Worm (Caenorhabditis elegans): ENCODE results near the gene C49F8.3.
A peak's percentile ranks its signal among the peaks of the same experiment; 100 is the strongest.

C49F8.3 gene

DNA sequence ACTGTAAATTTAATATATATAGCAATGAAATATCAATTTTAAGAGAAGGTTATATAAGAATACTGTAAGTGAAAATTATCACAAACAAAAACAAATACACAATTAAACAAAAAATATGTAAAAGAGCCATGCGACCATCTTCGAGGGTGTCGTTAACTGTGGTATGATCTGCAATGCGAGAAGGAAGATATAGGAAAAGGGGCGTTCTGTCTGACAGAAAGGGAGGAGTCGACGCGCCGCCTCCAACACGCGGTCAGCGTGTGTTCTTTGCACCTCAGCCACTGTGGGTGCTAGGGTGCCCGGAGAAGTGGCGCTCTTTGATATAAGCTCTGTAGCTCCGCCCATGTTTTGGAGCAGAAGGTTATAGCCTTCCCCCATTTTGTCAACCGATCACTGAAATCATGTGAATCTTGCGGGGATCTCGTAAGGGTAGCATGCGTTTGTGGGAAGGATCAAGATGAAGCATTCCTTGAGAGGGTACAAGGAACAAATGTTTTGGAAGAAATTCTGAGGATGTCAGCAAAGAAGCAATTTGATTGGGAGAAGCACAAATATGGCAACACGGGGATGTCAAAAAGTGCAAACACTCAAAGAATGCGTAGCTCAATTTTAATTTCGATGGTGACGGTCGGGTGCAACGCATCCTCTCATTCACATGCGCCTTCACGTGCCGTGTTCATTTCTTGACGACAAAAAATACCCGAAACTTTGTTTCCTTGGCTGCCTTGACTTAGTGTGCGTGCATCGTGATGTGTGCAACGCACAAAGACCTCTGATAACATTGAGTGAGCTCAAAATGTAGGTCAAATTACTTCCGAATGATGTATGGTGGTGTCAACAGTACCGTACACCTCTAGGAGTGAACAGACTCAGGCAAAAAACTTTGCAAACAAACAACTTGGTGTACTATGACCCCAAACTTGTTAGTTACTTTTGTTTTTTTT, 36.3 kb downstream of the C49F8.3 start, which contains the start of gene mxl-3 (continued):
- TF ChIP-seq lsy-2 (tag; optimal IDR thresholded peaks at IDR 0.05): peak in 1 of 2 experiments; percentile 65
- no peak for TF ChIP-seq F44E2.7 (GFP tag; IDR thresholded peaks at IDR 0.05)
- TF ChIP-seq ama-1 (optimal IDR thresholded peaks at IDR 0.05): peak; percentile 86
- no peak for TF ChIP-seq ZK546.5 (tag; optimal IDR thresholded peaks at IDR 0.05)
- TF ChIP-seq mes-2 (tag; optimal IDR thresholded peaks at IDR 0.05; ENCODE audit: poor library complexity, severe bottlenecking): peak; percentile 44
- TF ChIP-seq daf-16 (GFP tag; optimal IDR thresholded peaks at IDR 0.05): peak in 1 of 2 experiments; percentile 27
- TF ChIP-seq daf-16 (tag; optimal IDR thresholded peaks at IDR 0.05): peak; percentile 88
- TF ChIP-seq nhr-25 (tag; optimal IDR thresholded peaks at IDR 0.05; ENCODE audit: borderline replicate concordance, insufficient read depth): no peak
- TF ChIP-seq mdt-29 (GFP tag; IDR thresholded peaks at IDR 0.05): peak; percentile 66
- TF ChIP-seq ceh-20 (GFP tag; IDR thresholded peaks at IDR 0.05): 0 out of 2 replicates have a peak, but pooled peaks have one; percentile 29
- 0 out of 2 replicates have a peak, but pooled peaks have one; percentile 19 for TF ChIP-seq lin-1 (GFP tag; IDR thresholded peaks at IDR 0.05)
- TF ChIP-seq set-16 (GFP tag; IDR thresholded peaks at IDR 0.05): peak; percentile 66
- TF ChIP-seq gei-8 (GFP tag; optimal IDR thresholded peaks at IDR 0.05): no peak
- TF ChIP-seq nhr-48 (tag; optimal IDR thresholded peaks at IDR 0.05): peak; percentile 84
- TF ChIP-seq tra-1 (GFP tag; IDR thresholded peaks at IDR 0.05): peak; percentile 40; the same call in 1 of the 2 replicates
- TF ChIP-seq duxl-1 (tag; optimal IDR thresholded peaks at IDR 0.05; ENCODE audit: poor library complexity): peak; percentile 33
- no peak for TF ChIP-seq lim-7 (GFP tag; IDR thresholded peaks at IDR 0.05)
- TF ChIP-seq nhr-11 (tag; optimal IDR thresholded peaks at IDR 0.05): peak; percentile 71
- TF ChIP-seq nhr-237 (tag; optimal IDR thresholded peaks at IDR 0.05): no peak

- TF ChIP-seq rbr-2 (tag; optimal IDR thresholded peaks at IDR 0.05) (no peak), nhr-48 (tag; optimal IDR thresholded peaks at IDR 0.05) (no peak), dmd-9 (GFP tag; IDR thresholded peaks at IDR 0.05) (no peak), nhr-76 (tag; optimal IDR thresholded peaks at IDR 0.05) (no peak), php-3 (GFP tag; IDR thresholded peaks at IDR 0.05) (no peak), daf-12 (tag; optimal IDR thresholded peaks at IDR 0.05) (no peak), Y5F2A.4 (GFP tag; optimal IDR thresholded peaks at IDR 0.05) (no peak), daf-16 (GFP tag; optimal IDR thresholded peaks at IDR 0.05) (no peak), daf-16 (tag; optimal IDR thresholded peaks at IDR 0.05) (no peak), F49E8.2 (tag; optimal IDR thresholded peaks at IDR 0.05; ENCODE audit: borderline replicate concordance) (no peak), ztf-11 (tag; optimal IDR thresholded peaks at IDR 0.05) (no peak), nhr-10 (tag; optimal IDR thresholded peaks at IDR 0.05) (no peak), T20F7.1 (GFP tag; optimal IDR thresholded peaks at IDR 0.05) (peak; percentile 10), nhr-42 (GFP tag; IDR thresholded peaks at IDR 0.05) (no peak), unc-62 (GFP tag; optimal IDR thresholded peaks at IDR 0.05 in 1 of 2) (peak in 1 of 2 experiments; percentile 53), unc-62 (tag; optimal IDR thresholded peaks at IDR 0.05) (no peak), T26A8.4 (GFP tag; IDR thresholded peaks at IDR 0.05) (peak; percentile 54), F26F4.8 (GFP tag; conservative IDR thresholded peaks at IDR 0.05) (no peak), ceh-20 (GFP tag; IDR thresholded peaks at IDR 0.05) (no peak), tra-1 (GFP tag; IDR thresholded peaks at IDR 0.05) (0 out of 2 replicates have a peak, but pooled peaks have one; percentile 5), lir-3 (tag; optimal IDR thresholded peaks at IDR 0.05) (no peak), mes-2 (tag; optimal IDR thresholded peaks at IDR 0.05; ENCODE audit: poor library complexity, severe bottlenecking) (no peak), ctbp-1 (GFP tag; IDR thresholded peaks at IDR 0.05) (peak; percentile 21; the same call in 1 of the 2 replicates), aha-1 (tag) (peak; percentile 7), mxl-3 (GFP tag; optimal IDR thresholded peaks at IDR 0.05) (peak; percentile 16), snpc-1.2 (GFP tag; IDR thresholded peaks at IDR 0.05) (peak; percentile 9; the same call in 1 of the 2 replicates), nhr-25 (tag; optimal IDR thresholded peaks at IDR 0.05; ENCODE audit: borderline replicate concordance, insufficient read depth) (no peak), hmg-1.1 (GFP tag; IDR thresholded peaks at IDR 0.05) (no peak), arid-1 (GFP tag; conservative IDR thresholded peaks at IDR 0.05) (no peak), mdt-29 (GFP tag; IDR thresholded peaks at IDR 0.05) (no peak), skn-1 (tag; optimal IDR thresholded peaks at IDR 0.05) (no peak), duxl-1 (tag; optimal IDR thresholded peaks at IDR 0.05; ENCODE audit: poor library complexity) (peak; percentile 21), ceh-82 (tag; optimal IDR thresholded peaks at IDR 0.05) (no peak), dpl-1 (GFP tag; optimal IDR thresholded peaks at IDR 0.05) (no peak), lin-38 (GFP tag; IDR thresholded peaks at IDR 0.05) (peak; percentile 41)
These were observed 37.1 kb downstream of the C49F8.3 start for ce11 chrX:13350123-13350798.

Data from whole organism, L4 larva.